Worm (Caenorhabditis elegans) whole organism, midembryonic: ENCODE results near the gene srbc-40.

ENCODE experiments used
- cog-1 ChIP-seq: sonication (generic microtip); optimal IDR thresholded peaks from 2 replicates; lab custom pipeline; 2016; ENCODE audit warnings: missing genetic modification characterization, missing compliant biosample characterization
- flt-1 ChIP-seq: fragments of 200-800 bp; sonication (Bioruptor generic); IDR thresholded peaks from 2 replicates; pipeline ENCODE4 v1.3.6; 2022; ENCODE audit warnings: missing genetic modification characterization, missing compliant biosample characterization
- ref-1 ChIP-seq: fragments of 200-800 bp; sonication (Bioruptor generic); conservative IDR thresholded peaks from 2 replicates; pipeline ENCODE4 v1.3.6; 2022; ENCODE audit warnings: missing genetic modification reagents, missing genetic modification characterization, missing compliant biosample characterization
- ztf-23 ChIP-seq: fragments of 200-800 bp; sonication (Bioruptor generic); IDR thresholded peaks from 2 replicates; pipeline ENCODE4 v1.3.6; 2022; ENCODE audit warnings: missing genetic modification reagents, missing genetic modification characterization, missing compliant biosample characterization

DNA sequence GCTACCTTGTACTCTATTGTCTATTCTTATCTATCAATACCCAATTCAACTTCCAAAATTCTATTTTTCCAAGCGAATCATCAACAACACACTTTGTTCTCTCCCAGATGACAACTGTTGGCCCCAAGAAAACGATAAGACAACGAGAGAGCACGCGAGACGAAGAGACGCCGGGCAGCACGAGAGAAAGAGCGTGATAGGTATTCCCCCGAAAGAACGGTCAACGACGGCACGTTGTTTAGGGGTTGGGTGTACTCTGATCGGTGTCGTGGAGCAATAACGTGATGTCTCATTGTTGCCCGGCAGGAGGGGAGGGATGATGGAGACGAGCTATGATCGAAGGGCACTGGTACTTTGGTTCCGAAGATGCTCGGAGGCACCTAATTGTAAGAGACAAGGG, 11.7 kb upstream of the srbc-40 start:
- TF ChIP-seq flt-1 (no peak), cog-1 (tag; lab: Kevin White, UChicago) (peak; percentile 50), ztf-23 (GFP tag; lab: Robert Waterston, UW) (no peak), ref-1 (no peak)
